Fruit fly (Drosophila melanogaster) whole organism, embryonic: ENCODE results near the gene CG31089.

Experiments used
- Atf-2 ChIP-seq: fragments of 200-800 bp; sonication (Bioruptor generic); optimal IDR thresholded peaks from 2 replicates; lab custom pipeline; 2016; ENCODE audit warnings: missing biosample characterization, missing genetic modification characterization
- Bgb ChIP-seq: fragments of 200-800 bp; sonication (Bioruptor generic); IDR thresholded peaks from 2 replicates; pipeline ENCODE4 v1.3.6; 2022; ENCODE audit warnings: missing biosample characterization, missing genetic modification characterization; ENCODE audit not compliant: partially characterized antibody
- Blimp-1 ChIP-seq: fragments of 200-800 bp; sonication (Bioruptor generic); optimal IDR thresholded peaks from 3 replicates; lab custom pipeline; 2018; ENCODE audit warnings: missing biosample characterization, missing genetic modification characterization, mild to moderate bottlenecking, moderate library complexity, missing genetic modification reagents
- C15 ChIP-seq: fragments of 200-800 bp; sonication (Bioruptor generic); IDR thresholded peaks from 3 replicates; pipeline ENCODE4 v1.3.6; 2022; ENCODE audit warnings: missing biosample characterization, missing genetic modification characterization
- CG10462 ChIP-seq: fragments of 200-800 bp; sonication (Bioruptor generic); optimal IDR thresholded peaks from 2 replicates; lab custom pipeline; 2016; ENCODE audit warnings: missing biosample characterization, missing genetic modification characterization
- CG11093 ChIP-seq: fragments of 200-800 bp; sonication (Bioruptor generic); IDR thresholded peaks from 3 replicates; pipeline ENCODE4 v1.3.6; 2022; ENCODE audit warnings: missing biosample characterization, missing genetic modification characterization
- CG12769 ChIP-seq: fragments of 200-800 bp; sonication (Bioruptor generic); optimal IDR thresholded peaks from 2 replicates; lab custom pipeline; 2019; ENCODE audit warnings: missing biosample characterization, mild to moderate bottlenecking, missing genetic modification characterization, moderate library complexity
- CG13296 ChIP-seq: fragments of 200-800 bp; sonication (Bioruptor generic); optimal IDR thresholded peaks from 3 replicates; lab custom pipeline; 2018; ENCODE audit warnings: missing biosample characterization, mild to moderate bottlenecking, missing genetic modification characterization
- CG14050 ChIP-seq: fragments of 200-800 bp; sonication (Bioruptor generic); IDR thresholded peaks from 3 replicates; pipeline ENCODE4 v1.3.6; 2022; ENCODE audit warnings: missing biosample characterization, missing genetic modification characterization
- CG14860 ChIP-seq: fragments of 200-800 bp; sonication (Bioruptor generic); IDR thresholded peaks from 3 replicates; pipeline ENCODE4 v1.3.6; 2022; ENCODE audit warnings: missing biosample characterization, missing genetic modification characterization; ENCODE audit not compliant: partially characterized antibody
- CG16863 ChIP-seq: fragments of 200-800 bp; sonication (Bioruptor generic); optimal IDR thresholded peaks from 3 replicates; lab custom pipeline; 2016; ENCODE audit warnings: missing biosample characterization, missing genetic modification characterization
- CG1792 ChIP-seq: fragments of 200-800 bp; sonication (Bioruptor generic); optimal IDR thresholded peaks from 2 replicates; lab custom pipeline; 2016; ENCODE audit warnings: missing biosample characterization, missing genetic modification characterization
- CG2199 ChIP-seq: fragments of 200-800 bp; sonication (Bioruptor generic); IDR thresholded peaks from 3 replicates; pipeline ENCODE4 v1.3.6; 2022; ENCODE audit warnings: missing biosample characterization, missing genetic modification characterization
- CG2678 ChIP-seq: fragments of 200-800 bp; sonication (Bioruptor generic); optimal IDR thresholded peaks from 3 replicates; lab custom pipeline; 2019; ENCODE audit warnings: missing biosample characterization, mild to moderate bottlenecking, missing genetic modification characterization, moderate library complexity
- CG2889 ChIP-seq: fragments of 200-800 bp; sonication (Bioruptor generic); IDR thresholded peaks from 3 replicates; pipeline ENCODE4 v1.3.6; 2022; ENCODE audit warnings: missing biosample characterization, missing genetic modification characterization
- CG4854 ChIP-seq: fragments of 200-800 bp; sonication (Bioruptor generic); optimal IDR thresholded peaks from 2 replicates; lab custom pipeline; 2016; ENCODE audit warnings: missing biosample characterization, missing genetic modification characterization, inconsistent platforms
- CG6175 ChIP-seq: fragments of 200-800 bp; sonication (Bioruptor generic); IDR thresholded peaks from 3 replicates; pipeline ENCODE4 v1.3.6; 2022; ENCODE audit warnings: missing biosample characterization, missing genetic modification characterization
- CG6765 ChIP-seq: fragments of 200-800 bp; sonication (Bioruptor generic); optimal IDR thresholded peaks from 3 replicates; lab custom pipeline; 2017; ENCODE audit warnings: missing biosample characterization, mild to moderate bottlenecking, missing genetic modification characterization
- CG8089 ChIP-seq: fragments of 200-800 bp; sonication (Bioruptor generic); optimal IDR thresholded peaks from 3 replicates; lab custom pipeline; 2016; ENCODE audit warnings: missing biosample characterization, missing genetic modification characterization
- CHES-1-like ChIP-seq: fragments of 200-800 bp; sonication (Bioruptor generic); optimal IDR thresholded peaks from 2 replicates; lab custom pipeline; 2016; ENCODE audit warnings: missing biosample characterization, missing genetic modification characterization
- Deaf1 ChIP-seq: fragments of 200-800 bp; optimal IDR thresholded peaks from 3 replicates; lab custom pipeline; 2019; ENCODE audit warnings: missing biosample characterization, mild to moderate bottlenecking, missing genetic modification characterization, moderate library complexity
- Doc2 ChIP-seq: fragments of 200-800 bp; sonication (Bioruptor generic); IDR thresholded peaks from 2 replicates; pipeline ENCODE4 v1.3.6; 2022; ENCODE audit warnings: missing biosample characterization, missing genetic modification characterization
- Doc3 ChIP-seq: fragments of 200-800 bp; sonication (Bioruptor generic); IDR thresholded peaks from 3 replicates; pipeline ENCODE4 v1.3.6; 2022; ENCODE audit warnings: missing biosample characterization, missing genetic modification characterization; ENCODE audit not compliant: partially characterized antibody
- Ets97D ChIP-seq: fragments of 200-800 bp; sonication (Bioruptor generic); optimal IDR thresholded peaks from 3 replicates; lab custom pipeline; 2016; ENCODE audit warnings: missing biosample characterization, missing genetic modification characterization
- HLH4C ChIP-seq: fragments of 200-800 bp; sonication (Bioruptor generic); IDR thresholded peaks from 3 replicates; pipeline ENCODE4 v1.3.6; 2022; ENCODE audit warnings: missing biosample characterization, missing genetic modification characterization; ENCODE audit not compliant: partially characterized antibody
- Oaz ChIP-seq: fragments of 200-800 bp; sonication (Bioruptor generic); IDR thresholded peaks from 2 replicates; pipeline ENCODE4 v1.3.6; 2022; ENCODE audit warnings: missing biosample characterization, missing genetic modification characterization
- Ptx1 ChIP-seq: fragments of 200-800 bp; sonication (Bioruptor generic); IDR thresholded peaks from 2 replicates; pipeline ENCODE4 v1.3.6; 2022; ENCODE audit warnings: missing biosample characterization, missing genetic modification characterization
- Scr ChIP-seq: fragments of 200-800 bp; sonication (Bioruptor generic); IDR thresholded peaks from 2 replicates; pipeline ENCODE4 v1.3.6; 2022; ENCODE audit warnings: missing biosample characterization, missing genetic modification characterization; ENCODE audit not compliant: partially characterized antibody
- Usf ChIP-seq: fragments of 200-800 bp; sonication (Bioruptor generic); optimal IDR thresholded peaks from 2 replicates; lab custom pipeline; 2017; ENCODE audit warnings: missing genotype, missing biosample characterization, missing genetic modification characterization
- Xrp1 ChIP-seq: fragments of 200-800 bp; sonication (Bioruptor generic); IDR thresholded peaks from 2 replicates; pipeline ENCODE4 v1.3.6; 2022; ENCODE audit warnings: missing biosample characterization, missing genetic modification characterization
- abd-A ChIP-seq: fragments of 200-800 bp; sonication (Bioruptor generic); optimal IDR thresholded peaks from 3 replicates; lab custom pipeline; 2019; ENCODE audit warnings: missing biosample characterization, mild to moderate bottlenecking, missing genetic modification characterization, moderate library complexity
- ato ChIP-seq: fragments of 200-800 bp; sonication (Bioruptor generic); IDR thresholded peaks from 2 replicates; pipeline ENCODE4 v1.3.6; 2022; ENCODE audit warnings: missing biosample characterization, missing genetic modification characterization; ENCODE audit not compliant: partially characterized antibody
- bbx ChIP-seq: fragments of 200-800 bp; sonication (Bioruptor generic); IDR thresholded peaks from 2 replicates; pipeline ENCODE4 v1.3.6; 2022; ENCODE audit warnings: missing biosample characterization, missing genetic modification characterization; ENCODE audit not compliant: partially characterized antibody
- caup ChIP-seq: fragments of 200-800 bp; sonication (Bioruptor generic); optimal IDR thresholded peaks from 3 replicates; lab custom pipeline; 2017; ENCODE audit warnings: missing biosample characterization, mild to moderate bottlenecking, missing genetic modification characterization, moderate library complexity; ENCODE audit not compliant: severe bottlenecking
- ci ChIP-seq: fragments of 200-800 bp; sonication (Bioruptor generic); IDR thresholded peaks from 3 replicates; pipeline ENCODE4 v1.3.6; 2022; ENCODE audit warnings: missing biosample characterization, missing genetic modification characterization
- disco-r ChIP-seq: fragments of 200-800 bp; sonication (Bioruptor generic); optimal IDR thresholded peaks from 2 replicates; lab custom pipeline; 2016; ENCODE audit warnings: missing biosample characterization, missing genetic modification characterization
- dm ChIP-seq: fragments of 200-800 bp; sonication (Bioruptor generic); optimal IDR thresholded peaks from 3 replicates; lab custom pipeline; 2016; ENCODE audit warnings: missing biosample characterization, missing genetic modification characterization
- knrl ChIP-seq: fragments of 200-800 bp; sonication (Bioruptor generic); IDR thresholded peaks from 3 replicates; pipeline ENCODE4 v1.3.6; 2022; ENCODE audit warnings: missing biosample characterization, missing genetic modification characterization; ENCODE audit not compliant: partially characterized antibody
- mirr ChIP-seq: fragments of 200-800 bp; sonication (Bioruptor generic); optimal IDR thresholded peaks from 3 replicates; lab custom pipeline; 2018; ENCODE audit warnings: missing biosample characterization, mild to moderate bottlenecking, missing genetic modification characterization
- onecut ChIP-seq: fragments of 200-800 bp; sonication (Bioruptor generic); IDR thresholded peaks from 2 replicates; pipeline ENCODE4 v1.3.6; 2022; ENCODE audit warnings: missing biosample characterization, missing genetic modification characterization
- p53 ChIP-seq: fragments of 200-800 bp; sonication (Bioruptor generic); optimal IDR thresholded peaks from 2 replicates; lab custom pipeline; 2016; ENCODE audit warnings: missing biosample characterization, missing genetic modification characterization
- pan ChIP-seq, 4 experiments: fragments of >200 bp in 3 of 4; fragments of 200-800 bp in 1 of 4; sonication (Bioruptor generic) in 1 of 4; optimal IDR thresholded peaks in 3 of 4; IDR thresholded peaks in 1 of 4; 2 replicates each; pipeline versions ENCODE4 v1.3.6 to Lab custom; 2017 to 2022; ENCODE audit warnings: missing biosample characterization in 2 of 4, missing genetic modification characterization in 2 of 4, mixed read lengths in 1 of 4
- ranshi ChIP-seq: fragments of 200-800 bp; sonication (Bioruptor generic); IDR thresholded peaks from 2 replicates; pipeline ENCODE4 v1.3.6; 2022; ENCODE audit warnings: missing biosample characterization, missing genetic modification characterization
- salm ChIP-seq: fragments of 200-800 bp; sonication (Bioruptor generic); optimal IDR thresholded peaks from 2 replicates; lab custom pipeline; 2018; ENCODE audit warnings: missing biosample characterization, mild to moderate bottlenecking, missing genetic modification characterization
- schlank ChIP-seq: fragments of 200-800 bp; sonication (Bioruptor generic); optimal IDR thresholded peaks from 2 replicates; lab custom pipeline; 2018; ENCODE audit warnings: missing biosample characterization, mild to moderate bottlenecking, missing genetic modification characterization
- seq ChIP-seq: fragments of 200-800 bp; sonication (Bioruptor generic); IDR thresholded peaks from 2 replicates; pipeline ENCODE4 v1.3.6; 2022; ENCODE audit warnings: missing biosample characterization, missing genetic modification characterization
- slbo ChIP-seq: fragments of 200-800 bp; sonication (Bioruptor generic); IDR thresholded peaks from 2 replicates; pipeline ENCODE4 v1.3.6; 2022; ENCODE audit warnings: missing biosample characterization, missing genetic modification characterization
- yki ChIP-seq: fragments of >200 bp; optimal IDR thresholded peaks from 3 replicates; lab custom pipeline; 2018

CG31089 gene

dm6 chr3R:25880971-25881809, 21.3 kb upstream of the CG31089 start, which contains the start of gene Tsp96F (continued):
- peak; percentile 63 for TF ChIP-seq Scr
- no peak; the same call in 2 of the 3 replicates for TF ChIP-seq Doc3 (GFP tag; lab: Robert Waterston, UW)
- no peak for TF ChIP-seq CG14860 (GFP tag; lab: Robert Waterston, UW)
- no peak for TF ChIP-seq CG6765 (GFP tag; lab: Kevin White, UChicago)
- TF ChIP-seq CG12769 (tag; lab: Kevin White, UChicago) = no peak
- no peak; the same call in none of the 3 replicates for TF ChIP-seq HLH4C (GFP tag; lab: Robert Waterston, UW)
- no peak; the same call in 2 of the 3 replicates for TF ChIP-seq ci (GFP tag; lab: Robert Waterston, UW)
- TF ChIP-seq Blimp-1 (GFP tag; lab: Kevin White, UChicago) = no peak
- TF ChIP-seq ranshi (GFP tag; lab: Robert Waterston, UW) = no peak
- no peak for TF ChIP-seq CG11093
- no peak for TF ChIP-seq disco-r
- TF ChIP-seq Bgb (GFP tag; lab: Robert Waterston, UW) = peak; percentile 71
- TF ChIP-seq p53 (GFP tag; lab: Kevin White, UChicago) = no peak
- TF ChIP-seq Deaf1 (tag; lab: Kevin White, UChicago) = no peak
- no peak; the same call in 1 of the 3 replicates for TF ChIP-seq knrl (GFP tag; lab: Robert Waterston, UW)
- TF ChIP-seq abd-A (tag; lab: Kevin White, UChicago) = no peak
- no peak for TF ChIP-seq CG13296 (GFP tag; lab: Kevin White, UChicago)
- TF ChIP-seq ato (GFP tag; lab: Robert Waterston, UW) = peak; percentile 13; the same call in 1 of the 2 replicates
- no peak for TF ChIP-seq slbo (GFP tag; lab: Robert Waterston, UW)
- TF ChIP-seq mirr (GFP tag; lab: Kevin White, UChicago) = no peak
- TF ChIP-seq Atf-2 (GFP tag; lab: Kevin White, UChicago) = no peak
- peak; percentile 74 for TF ChIP-seq Ets97D (GFP tag; lab: Kevin White, UChicago)
- TF ChIP-seq CG2199 = no peak
- TF ChIP-seq CG1792 = no peak
- TF ChIP-seq Doc2 (GFP tag; lab: Robert Waterston, UW) = no peak
- no peak for TF ChIP-seq CHES-1-like (GFP tag; lab: Kevin White, UChicago)
- TF ChIP-seq seq (GFP tag; lab: Robert Waterston, UW) = 0 out of 2 replicates have a peak, but pooled peaks have one; percentile 10
- TF ChIP-seq CG14050 (GFP tag; lab: Robert Waterston, UW) = no peak
- peak; percentile 8; the same call in 1 of the 2 replicates for TF ChIP-seq Xrp1 (GFP tag; lab: Robert Waterston, UW)
- TF ChIP-seq schlank (tag; lab: Kevin White, UChicago) = no peak
- TF ChIP-seq dm (GFP tag; lab: Kevin White, UChicago) = no peak
- no peak for TF ChIP-seq CG10462 (GFP tag; lab: Kevin White, UChicago)
- TF ChIP-seq caup (GFP tag; lab: Kevin White, UChicago) = no peak
- TF ChIP-seq CG2889 (GFP tag; lab: Robert Waterston, UW) = no peak
- no peak for TF ChIP-seq CG6175 (GFP tag; lab: Robert Waterston, UW)
- TF ChIP-seq pan (optimal IDR thresholded peaks at IDR 0.05; lab: Kevin White, UChicago) = no peak
- TF ChIP-seq pan (GFP tag; optimal IDR thresholded peaks at IDR 0.05 in 1 of 2, IDR thresholded peaks at IDR 0.05 in 1 of 2) = no peak
- TF ChIP-seq CG4854 (GFP tag; lab: Kevin White, UChicago) = no peak
- TF ChIP-seq onecut (GFP tag; lab: Robert Waterston, UW) = peak; percentile 27; the same call in 1 of the 2 replicates
- no peak for TF ChIP-seq yki (lab: Kevin White, UChicago)
- TF ChIP-seq bbx (GFP tag; lab: Robert Waterston, UW) = peak; percentile 69
- no peak for TF ChIP-seq Oaz
- no peak for TF ChIP-seq Usf
- TF ChIP-seq CG8089 (GFP tag; lab: Kevin White, UChicago) = no peak
- no peak for TF ChIP-seq Ptx1 (GFP tag; lab: Robert Waterston, UW)
- TF ChIP-seq CG2678 (tag; lab: Kevin White, UChicago) = no peak
- TF ChIP-seq CG16863 (GFP tag; lab: Kevin White, UChicago) = no peak
- no peak for TF ChIP-seq salm (tag; lab: Kevin White, UChicago)
- TF ChIP-seq C15 = no peak
